Fruit fly (Drosophila melanogaster) whole organism: ENCODE measurements around the gene CDase.

Source experiments
- CG8478 ChIP-seq: fragments of >200 bp; optimal IDR thresholded peaks from 2 replicates; lab custom pipeline; 2018; ENCODE audit warnings: inconsistent platforms
- Dll ChIP-seq: fragments of >200 bp; optimal IDR thresholded peaks from 2 replicates; lab custom pipeline; 2017
- pan ChIP-seq: fragments of >200 bp; optimal IDR thresholded peaks from 2 replicates; lab custom pipeline; 2017
- psq ChIP-seq: fragments of >200 bp; optimal IDR thresholded peaks from 2 replicates; lab custom pipeline; 2017

DNA sequence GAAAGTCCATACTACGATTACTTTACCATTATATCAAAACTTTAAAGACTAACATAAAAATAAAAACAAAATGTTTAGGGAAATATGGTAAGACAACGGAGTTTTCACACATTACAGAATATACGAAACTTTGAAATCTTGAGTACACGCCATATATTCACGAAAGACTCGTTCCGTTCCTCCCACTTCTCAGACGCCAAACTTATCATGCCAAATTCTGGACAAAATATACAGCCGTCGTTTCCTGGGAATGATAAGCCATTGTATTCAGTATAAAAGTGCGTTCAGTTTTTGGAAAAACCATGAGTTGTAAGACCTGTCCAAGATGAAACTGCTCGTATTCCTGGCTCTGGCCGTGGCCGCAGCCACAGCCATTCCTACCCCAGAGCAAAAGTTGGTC lies 29.3 kb downstream of the CDase start, which contains the start of gene Jon99Fi:
- TF ChIP-seq Dll (lab: Kevin White, UChicago): no peak
- TF ChIP-seq CG8478 (lab: Kevin White, UChicago): no peak
- TF ChIP-seq pan (lab: Kevin White, UChicago): no peak
- TF ChIP-seq psq: no peak
